Worm (Caenorhabditis elegans) whole organism, mixed stage, embryonic: ENCODE measurements around the gene gst-38.
"Not testable (repeated sequence)": the region's sequence is repeated elsewhere in the genome, so short reads cannot be mapped to it uniquely, and the experiment has no call there.

Experiments
- M03D4.4 ChIP-seq: sonication (generic microtip); optimal IDR thresholded peaks from 2 replicates; lab custom pipeline; 2017; ENCODE audit warnings: mild to moderate bottlenecking, missing genetic modification characterization, missing compliant biosample characterization
- bed-3 ChIP-seq: fragments of 200-800 bp; sonication (Bioruptor generic); optimal IDR thresholded peaks from 3 replicates; lab custom pipeline; 2018; ENCODE audit warnings: mild to moderate bottlenecking, missing genetic modification characterization, moderate library complexity, missing compliant biosample characterization
- blmp-1 ChIP-seq: fragments of 150-350 bp; optimal IDR thresholded peaks from 2 replicates; lab custom pipeline; 2014; ENCODE audit warnings: missing biosample characterization, missing genetic modification characterization
- ceh-39 ChIP-seq: fragments of 150-350 bp; optimal IDR thresholded peaks from 2 replicates; lab custom pipeline; 2014; ENCODE audit warnings: missing biosample characterization, missing genetic modification characterization
- ceh-43 ChIP-seq: fragments of 200-800 bp; sonication (Bioruptor generic); optimal IDR thresholded peaks from 2 replicates; lab custom pipeline; 2018; ENCODE audit warnings: mild to moderate bottlenecking, missing genetic modification characterization, moderate library complexity, missing compliant biosample characterization
- ceh-83 ChIP-seq: fragments of 200-800 bp; sonication (Bioruptor generic); optimal IDR thresholded peaks from 2 replicates; lab custom pipeline; 2018; ENCODE audit warnings: mild to moderate bottlenecking, missing genetic modification characterization, missing compliant biosample characterization
- cnd-1 ChIP-seq: fragments of 200-800 bp; sonication (Bioruptor generic); optimal IDR thresholded peaks from 2 replicates; lab custom pipeline; 2018; ENCODE audit warnings: mild to moderate bottlenecking, missing genetic modification characterization, missing compliant biosample characterization
- drap-1 ChIP-seq: fragments of 200-800 bp; sonication (Bioruptor generic); optimal IDR thresholded peaks from 3 replicates; lab custom pipeline; 2018; ENCODE audit warnings: mild to moderate bottlenecking, missing genetic modification characterization, missing compliant biosample characterization
- elt-1 ChIP-seq: sonication (generic microtip); optimal IDR thresholded peaks from 2 replicates; lab custom pipeline; 2017; ENCODE audit warnings: missing genetic modification characterization, mild to moderate bottlenecking, missing compliant biosample characterization, antibody characterized with exemption, moderate library complexity, borderline replicate concordance; ENCODE audit not compliant: insufficient read depth
- elt-3 ChIP-seq: fragments of 150-350 bp; optimal IDR thresholded peaks from 2 replicates; lab custom pipeline; 2014; ENCODE audit warnings: missing biosample characterization, missing genetic modification characterization
- flh-1 ChIP-seq: fragments of 200-800 bp; sonication (Bioruptor generic); optimal IDR thresholded peaks from 2 replicates; lab custom pipeline; 2018; ENCODE audit warnings: mild to moderate bottlenecking, missing genetic modification characterization, moderate library complexity, missing compliant biosample characterization
- ham-2 ChIP-seq: fragments of 200-800 bp; sonication (Bioruptor generic); optimal IDR thresholded peaks from 2 replicates; lab custom pipeline; 2018; ENCODE audit warnings: mild to moderate bottlenecking, missing genetic modification characterization, missing compliant biosample characterization
- hlh-1 ChIP-seq: fragments of 150-350 bp; optimal IDR thresholded peaks from 2 replicates; lab custom pipeline; 2014; ENCODE audit warnings: missing biosample characterization, missing genetic modification reagents, missing genetic modification characterization
- lin-13 ChIP-seq: fragments of 150-350 bp; optimal IDR thresholded peaks from 2 replicates; lab custom pipeline; 2014; ENCODE audit warnings: missing biosample characterization, missing genetic modification characterization
- lin-32 ChIP-seq: fragments of 200-800 bp; sonication (Bioruptor generic); optimal IDR thresholded peaks from 2 replicates; lab custom pipeline; 2018; ENCODE audit warnings: mild to moderate bottlenecking, missing genetic modification characterization, missing compliant biosample characterization
- lsy-2 ChIP-seq: fragments of 150-350 bp; optimal IDR thresholded peaks from 2 replicates; lab custom pipeline; 2014; ENCODE audit warnings: missing biosample characterization, missing genetic modification characterization
- mab-5 ChIP-seq: fragments of 150-350 bp; optimal IDR thresholded peaks from 2 replicates; lab custom pipeline; 2014; ENCODE audit warnings: missing biosample characterization, missing genetic modification characterization
- mep-1 ChIP-seq: fragments of 150-350 bp; optimal IDR thresholded peaks from 2 replicates; lab custom pipeline; 2017; ENCODE audit warnings: missing biosample characterization, missing genetic modification reagents, missing genetic modification characterization, inconsistent platforms
- mls-2 ChIP-seq: sonication (generic microtip); optimal IDR thresholded peaks from 2 replicates; lab custom pipeline; 2016; ENCODE audit warnings: mild to moderate bottlenecking, missing genetic modification characterization, moderate library complexity, missing compliant biosample characterization
- nhr-2 ChIP-seq: fragments of 150-350 bp; optimal IDR thresholded peaks from 2 replicates; lab custom pipeline; 2014; ENCODE audit warnings: missing biosample characterization, missing genetic modification characterization
- nhr-237 ChIP-seq: fragments of 150-350 bp; optimal IDR thresholded peaks from 2 replicates; lab custom pipeline; 2014; ENCODE audit warnings: missing biosample characterization, missing genetic modification characterization
- nhr-28 ChIP-seq: fragments of 150-350 bp; optimal IDR thresholded peaks from 2 replicates; lab custom pipeline; 2014; ENCODE audit warnings: missing biosample characterization, missing genetic modification characterization
- nhr-76 ChIP-seq: sonication (generic microtip); optimal IDR thresholded peaks from 2 replicates; lab custom pipeline; 2017; ENCODE audit warnings: missing biosample characterization, missing genetic modification characterization
- pha-4 ChIP-seq: fragments of 150-350 bp; optimal IDR thresholded peaks from 2 replicates; lab custom pipeline; 2018; ENCODE audit warnings: missing biosample characterization, missing genetic modification reagents, missing genetic modification characterization
- sem-2 ChIP-seq: fragments of 200-800 bp; sonication (Bioruptor generic); optimal IDR thresholded peaks from 2 replicates; lab custom pipeline; 2018; ENCODE audit warnings: mild to moderate bottlenecking, missing genetic modification characterization, missing compliant biosample characterization
- snpc-4 ChIP-seq: fragments of 150-350 bp; optimal IDR thresholded peaks from 2 replicates; lab custom pipeline; 2014; ENCODE audit warnings: missing biosample characterization, missing genetic modification characterization
- sptf-1 ChIP-seq: sonication (generic microtip); optimal IDR thresholded peaks from 2 replicates; lab custom pipeline; 2017; ENCODE audit warnings: mild to moderate bottlenecking, missing genetic modification characterization, moderate library complexity, missing compliant biosample characterization
- tbx-8 ChIP-seq: fragments of 200-800 bp; sonication (Bioruptor generic); optimal IDR thresholded peaks from 2 replicates; lab custom pipeline; 2018; ENCODE audit warnings: mild to moderate bottlenecking, missing genetic modification characterization, moderate library complexity, missing compliant biosample characterization
- unc-120 ChIP-seq: sonication (generic microtip); optimal IDR thresholded peaks from 2 replicates; lab custom pipeline; 2017; ENCODE audit warnings: missing genetic modification characterization, missing compliant biosample characterization; ENCODE audit not compliant: poor library complexity, severe bottlenecking
- unc-39 ChIP-seq: fragments of 150-350 bp; optimal IDR thresholded peaks from 2 replicates; lab custom pipeline; 2014; ENCODE audit warnings: missing biosample characterization, missing genetic modification characterization
- unc-62 ChIP-seq: fragments of 150-350 bp; optimal IDR thresholded peaks from 2 replicates; lab custom pipeline; 2014; ENCODE audit warnings: missing biosample characterization, missing genetic modification reagents, missing genetic modification characterization
- zip-8 ChIP-seq: fragments of 150-350 bp; optimal IDR thresholded peaks from 2 replicates; lab custom pipeline; 2014; ENCODE audit warnings: missing biosample characterization, missing genetic modification characterization
- ztf-11 ChIP-seq: fragments of 150-350 bp; optimal IDR thresholded peaks from 2 replicates; lab custom pipeline; 2014; ENCODE audit warnings: missing biosample characterization, missing genetic modification characterization

gst-38 gene

ce11 chrV:15952762-15953161 lies 36.9 kb upstream of the gst-38 start, which contains the start of gene srw-56:
Gene srw-56 (minus strand): TSS chrV:15952862.
- no peak for TF ChIP-seq ceh-83 (GFP tag; lab: Kevin White, UChicago)
- no peak for TF ChIP-seq zip-8
- no peak for TF ChIP-seq blmp-1 (tag; lab: Kevin White, UChicago)
- TF ChIP-seq nhr-76 (tag; lab: Kevin White, UChicago) = no peak
- no peak for TF ChIP-seq ztf-11 (tag; lab: Kevin White, UChicago)
- TF ChIP-seq pha-4 (tag; lab: Kevin White, UChicago) = no peak
- TF ChIP-seq snpc-4 = no peak
- TF ChIP-seq lin-32 (GFP tag; lab: Kevin White, UChicago) = no peak
- no peak for TF ChIP-seq sptf-1

ce11 chrV:15950903-15951302 lies 35.0 kb upstream of the gst-38 start, which contains the start of gene srw-59:
Gene srw-59 (minus strand): TSS chrV:15951003.
- no peak for TF ChIP-seq mls-2 (tag; lab: Kevin White, UChicago)
- no peak for TF ChIP-seq nhr-237 (tag; lab: Kevin White, UChicago)
- no peak for TF ChIP-seq sptf-1
- TF ChIP-seq ceh-43 = no peak
- TF ChIP-seq ceh-39 (tag; lab: Kevin White, UChicago) = no peak
- TF ChIP-seq elt-3 (tag; lab: Kevin White, UChicago) = no peak
- no peak for TF ChIP-seq pha-4 (tag; lab: Kevin White, UChicago)
- no peak for TF ChIP-seq lin-13
- TF ChIP-seq cnd-1 (tag; lab: Kevin White, UChicago) = no peak
- no peak for TF ChIP-seq flh-1 (GFP tag; lab: Kevin White, UChicago)
- TF ChIP-seq nhr-76 (tag; lab: Kevin White, UChicago) = no peak
- TF ChIP-seq elt-1 = no peak
- no peak for TF ChIP-seq mep-1 (tag; lab: Kevin White, UChicago)

- TF ChIP-seq unc-39 (no peak), drap-1 (no peak), cnd-1 (tag; lab: Kevin White, UChicago) (no peak)
Observed at ce11 chrV:15943125-15943524, 27.3 kb upstream of the gst-38 start, which contains the start of gene srw-53. Gene srw-53 (plus strand): TSS chrV:15943425.

ce11 chrV:15940254-15940653 lies 24.4 kb upstream of the gst-38 start, which contains the start of gene srw-55:
Gene srw-55 (minus strand): TSS chrV:15940354.
- no peak for TF ChIP-seq tbx-8 (GFP tag; lab: Kevin White, UChicago)
- no peak for TF ChIP-seq nhr-76 (tag; lab: Kevin White, UChicago)
- no peak for TF ChIP-seq unc-62 (GFP tag; lab: Kevin White, UChicago)
- TF ChIP-seq cnd-1 (tag; lab: Kevin White, UChicago) = no peak
- no peak for TF ChIP-seq bed-3 (GFP tag; lab: Kevin White, UChicago)
- TF ChIP-seq sem-2 (GFP tag; lab: Kevin White, UChicago) = no peak
- TF ChIP-seq lin-13 = no peak
- TF ChIP-seq elt-3 (tag; lab: Kevin White, UChicago) = no peak

- TF ChIP-seq pha-4 (tag; lab: Kevin White, UChicago) (no peak), snpc-4 (no peak), ham-2 (GFP tag; lab: Kevin White, UChicago) (no peak), nhr-28 (tag; lab: Kevin White, UChicago) (no peak)
Observed at ce11 chrV:15932390-15932789, 16.5 kb upstream of the gst-38 start, which contains the start of gene srw-26. Gene srw-26 (minus strand): TSS chrV:15932490.

- not testable (repeated sequence) for TF ChIP-seq snpc-4; ceh-43; sem-2 (GFP tag; lab: Kevin White, UChicago)
Observed at ce11 chrV:15929882-15930281, 14.0 kb upstream of the gst-38 start, which contains the start of gene srbc-77. Gene srbc-77 (plus strand): TSS chrV:15930182.

DNA sequence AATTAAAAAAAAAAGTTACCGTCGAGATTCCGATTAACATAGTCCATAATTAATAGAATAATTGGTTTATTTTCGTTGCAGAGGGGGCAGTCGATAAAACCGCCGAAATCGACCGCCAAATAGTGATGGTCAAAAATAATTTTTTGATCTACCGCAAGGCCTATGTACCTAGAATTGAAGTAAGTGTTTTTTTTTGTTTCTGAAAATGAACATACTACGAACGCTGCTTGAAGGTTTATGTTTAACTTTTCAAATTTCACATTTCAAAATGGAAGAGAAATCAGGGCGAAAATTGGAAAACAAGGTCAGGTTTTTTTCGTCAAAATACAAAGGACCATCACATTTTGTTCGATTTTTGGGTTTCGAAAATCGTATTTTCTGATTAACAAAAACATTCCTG lies 12.5 kb upstream of the gst-38 start, which contains the start of gene pzf-1:
pzf-1 (minus strand) TSS at position 101 of the 400 bp plus-strand sequence.
- no peak for TF ChIP-seq unc-120 (tag; lab: Kevin White, UChicago)
- TF ChIP-seq nhr-76 (tag; lab: Kevin White, UChicago) = no peak
- TF ChIP-seq nhr-2 = no peak
- TF ChIP-seq snpc-4 = no peak
- no peak for TF ChIP-seq mab-5
- TF ChIP-seq elt-3 (tag; lab: Kevin White, UChicago) = no peak
- TF ChIP-seq hlh-1 (tag; lab: Kevin White, UChicago) = no peak
- no peak for TF ChIP-seq M03D4.4 (tag; lab: Kevin White, UChicago)
- TF ChIP-seq flh-1 (GFP tag; lab: Kevin White, UChicago) = no peak
- TF ChIP-seq ceh-43 = no peak
- no peak for TF ChIP-seq ceh-39 (tag; lab: Kevin White, UChicago)
- TF ChIP-seq pha-4 (tag; lab: Kevin White, UChicago) = no peak
- TF ChIP-seq zip-8 = no peak
- no peak for TF ChIP-seq lsy-2 (tag; lab: Kevin White, UChicago)
- no peak for TF ChIP-seq lin-13
